Fruit fly (Drosophila melanogaster) whole organism, embryonic: Measurements from ENCODE around the gene NK7.1.
A peak's percentile ranks its signal among the peaks of the same experiment; 100 is the strongest.

Source experiments
- ATbp ChIP-seq: fragments of 200-800 bp; sonication (Bioruptor generic); optimal IDR thresholded peaks from 2 replicates; lab custom pipeline; 2017; ENCODE audit warnings: missing biosample characterization, mild to moderate bottlenecking, missing genetic modification characterization, missing genetic modification reagents
- Aef1 ChIP-seq: fragments of 200-800 bp; sonication (Bioruptor generic); IDR thresholded peaks from 3 replicates; pipeline ENCODE4 v1.3.6; 2022; ENCODE audit warnings: missing biosample characterization, missing genetic modification characterization
- Antp ChIP-seq: fragments of 200-800 bp; sonication (Bioruptor generic); optimal IDR thresholded peaks from 3 replicates; lab custom pipeline; 2016; ENCODE audit warnings: missing biosample characterization, missing genetic modification characterization
- Atf6 ChIP-seq: fragments of 200-800 bp; sonication (Bioruptor generic); IDR thresholded peaks from 2 replicates; pipeline ENCODE4 v1.3.6; 2022; ENCODE audit warnings: missing biosample characterization, missing genetic modification characterization
- CG14710 ChIP-seq: fragments of 200-800 bp; sonication (Bioruptor generic); optimal IDR thresholded peaks from 3 replicates; lab custom pipeline; 2019; ENCODE audit warnings: missing biosample characterization, mild to moderate bottlenecking, missing genetic modification characterization, moderate library complexity
- CG1603 ChIP-seq: fragments of 200-800 bp; sonication (Bioruptor generic); optimal IDR thresholded peaks from 2 replicates; lab custom pipeline; 2019; ENCODE audit warnings: missing biosample characterization, mild to moderate bottlenecking, missing genetic modification characterization, moderate library complexity
- CG17328 ChIP-seq: fragments of 200-800 bp; sonication (Bioruptor generic); IDR thresholded peaks from 2 replicates; pipeline ENCODE4 v1.3.6; 2022; ENCODE audit warnings: missing biosample characterization, missing genetic modification characterization
- CG17829 ChIP-seq: fragments of 200-800 bp; optimal IDR thresholded peaks from 2 replicates; lab custom pipeline; 2019; ENCODE audit warnings: missing biosample characterization, mild to moderate bottlenecking, missing genetic modification characterization, moderate library complexity
- CG2678 ChIP-seq: fragments of 200-800 bp; sonication (Bioruptor generic); optimal IDR thresholded peaks from 3 replicates; lab custom pipeline; 2019; ENCODE audit warnings: missing biosample characterization, mild to moderate bottlenecking, missing genetic modification characterization, moderate library complexity
- CG32767 ChIP-seq: fragments of 200-800 bp; sonication (Bioruptor generic); IDR thresholded peaks from 2 replicates; pipeline ENCODE4 v1.3.6; 2022; ENCODE audit warnings: missing biosample characterization, missing genetic modification characterization
- CG32772 ChIP-seq: fragments of 200-800 bp; sonication (Bioruptor generic); IDR thresholded peaks from 2 replicates; pipeline ENCODE4 v1.3.6; 2022; ENCODE audit warnings: missing biosample characterization, missing genetic modification characterization
- CG6689 ChIP-seq: fragments of 200-800 bp; sonication (Bioruptor generic); IDR thresholded peaks from 2 replicates; pipeline ENCODE4 v1.3.6; 2022; ENCODE audit warnings: missing biosample characterization, missing genetic modification characterization
- CG7839 ChIP-seq: fragments of 200-800 bp; sonication (Bioruptor generic); optimal IDR thresholded peaks from 3 replicates; lab custom pipeline; 2018; ENCODE audit warnings: missing biosample characterization, mild to moderate bottlenecking, missing genetic modification characterization, moderate library complexity
- CG8290 ChIP-seq, 3 experiments: fragments of 200-800 bp; sonication (Bioruptor generic); optimal IDR thresholded peaks; 2 replicates each; lab custom pipeline; 2016 to 2019; ENCODE audit warnings: missing biosample characterization in 3 of 3, missing genetic modification characterization in 3 of 3, mild to moderate bottlenecking in 2 of 3, moderate library complexity in 1 of 3
- CG8765 ChIP-seq: fragments of 200-800 bp; sonication (Bioruptor generic); IDR thresholded peaks from 2 replicates; pipeline ENCODE4 v1.3.6; 2022; ENCODE audit warnings: missing biosample characterization, missing genetic modification characterization
- CG9215 ChIP-seq: fragments of 200-800 bp; sonication (Bioruptor generic); IDR thresholded peaks from 2 replicates; pipeline ENCODE4 v1.3.6; 2022; ENCODE audit warnings: missing biosample characterization, missing genetic modification characterization
- Drgx ChIP-seq: fragments of 200-800 bp; sonication (Bioruptor generic); IDR thresholded peaks from 2 replicates; pipeline ENCODE4 v1.3.6; 2022; ENCODE audit warnings: missing biosample characterization, missing genetic modification characterization
- Ets65A ChIP-seq: fragments of 200-800 bp; sonication (Bioruptor generic); peaks from one replicate; lab custom pipeline; 2016; ENCODE audit warnings: missing biosample characterization, missing genetic modification characterization
- Fer3 ChIP-seq: fragments of 200-800 bp; sonication (Bioruptor generic); optimal IDR thresholded peaks from 2 replicates; lab custom pipeline; 2018; ENCODE audit warnings: missing biosample characterization, mild to moderate bottlenecking, missing genetic modification characterization, moderate library complexity
- Gug ChIP-seq: fragments of 200-800 bp; sonication (Bioruptor generic); IDR thresholded peaks from 4 replicates; pipeline ENCODE4 v1.3.6; 2022; ENCODE audit warnings: missing biosample characterization, missing genetic modification characterization
- Hsf ChIP-seq: fragments of 200-800 bp; sonication (Bioruptor generic); optimal IDR thresholded peaks from 3 replicates; lab custom pipeline; 2016; ENCODE audit warnings: missing biosample characterization, missing genetic modification characterization
- Med ChIP-seq: fragments of 200-800 bp; sonication (Bioruptor generic); peaks from one replicate; lab custom pipeline; 2016; ENCODE audit warnings: missing biosample characterization, missing genetic modification characterization, mild to moderate bottlenecking, inconsistent platforms, moderate library complexity
- Mrtf ChIP-seq: fragments of 200-800 bp; sonication (Bioruptor generic); IDR thresholded peaks from 3 replicates; pipeline ENCODE4 v1.3.6; 2022; ENCODE audit warnings: missing biosample characterization, missing genetic modification characterization
- Nf-YB ChIP-seq: fragments of 200-800 bp; sonication (Bioruptor generic); optimal IDR thresholded peaks from 3 replicates; lab custom pipeline; 2019; ENCODE audit warnings: missing biosample characterization, mild to moderate bottlenecking, missing genetic modification characterization, moderate library complexity
- Optix ChIP-seq: fragments of 200-800 bp; sonication (Bioruptor generic); IDR thresholded peaks from 3 replicates; pipeline ENCODE4 v1.3.6; 2022; ENCODE audit warnings: missing biosample characterization, missing genetic modification characterization
- Pdp1 ChIP-seq, 2 experiments: fragments of 200-800 bp; sonication (Bioruptor generic); optimal IDR thresholded peaks; 3 replicates each; lab custom pipeline; 2016; ENCODE audit warnings: missing biosample characterization in 2 of 2, missing genetic modification characterization in 2 of 2, mild to moderate bottlenecking in 1 of 2, moderate library complexity in 1 of 2
- Ssrp ChIP-seq: fragments of 200-800 bp; sonication (Bioruptor generic); optimal IDR thresholded peaks from 2 replicates; lab custom pipeline; 2018; ENCODE audit warnings: missing biosample characterization, mild to moderate bottlenecking, missing genetic modification characterization, moderate library complexity
- Xrp1 ChIP-seq: fragments of 200-800 bp; sonication (Bioruptor generic); IDR thresholded peaks from 2 replicates; pipeline ENCODE4 v1.3.6; 2022; ENCODE audit warnings: missing biosample characterization, missing genetic modification characterization
- ara ChIP-seq: fragments of 200-800 bp; sonication (Bioruptor generic); IDR thresholded peaks from 2 replicates; pipeline ENCODE4 v1.3.6; 2022; ENCODE audit warnings: missing biosample characterization, missing genetic modification characterization
- caup ChIP-seq: fragments of 200-800 bp; sonication (Bioruptor generic); optimal IDR thresholded peaks from 3 replicates; lab custom pipeline; 2017; ENCODE audit warnings: missing biosample characterization, mild to moderate bottlenecking, missing genetic modification characterization, moderate library complexity; ENCODE audit not compliant: severe bottlenecking
- disco-r ChIP-seq: fragments of 200-800 bp; sonication (Bioruptor generic); optimal IDR thresholded peaks from 2 replicates; lab custom pipeline; 2016; ENCODE audit warnings: missing biosample characterization, missing genetic modification characterization
- dmrt99B ChIP-seq: fragments of 200-800 bp; sonication (Bioruptor generic); optimal IDR thresholded peaks from 2 replicates; lab custom pipeline; 2018; ENCODE audit warnings: missing biosample characterization, mild to moderate bottlenecking, missing genetic modification characterization, moderate library complexity
- dysf ChIP-seq: fragments of 200-800 bp; sonication (Bioruptor generic); IDR thresholded peaks from 3 replicates; pipeline ENCODE4 v1.3.6; 2022; ENCODE audit warnings: missing biosample characterization, missing genetic modification characterization
- ind ChIP-seq: fragments of 200-800 bp; sonication (Bioruptor generic); optimal IDR thresholded peaks from 3 replicates; lab custom pipeline; 2016; ENCODE audit warnings: missing biosample characterization, missing genetic modification characterization
- ken ChIP-seq: fragments of 200-800 bp; sonication (Bioruptor generic); IDR thresholded peaks from 3 replicates; pipeline ENCODE4 v1.3.6; 2022; ENCODE audit warnings: missing biosample characterization, missing genetic modification characterization
- lab ChIP-seq: fragments of 200-800 bp; sonication (Bioruptor generic); optimal IDR thresholded peaks from 3 replicates; lab custom pipeline; 2017; ENCODE audit warnings: missing biosample characterization, missing genetic modification characterization, mild to moderate bottlenecking, moderate library complexity, missing genetic modification reagents
- nmo ChIP-seq: fragments of 200-800 bp; sonication (Bioruptor generic); optimal IDR thresholded peaks from 2 replicates; lab custom pipeline; 2018; ENCODE audit warnings: missing biosample characterization, mild to moderate bottlenecking, missing genetic modification characterization, moderate library complexity
- nom ChIP-seq: fragments of 200-800 bp; sonication (Bioruptor generic); optimal IDR thresholded peaks from 2 replicates; lab custom pipeline; 2017; ENCODE audit warnings: missing biosample characterization, missing genetic modification characterization, mild to moderate bottlenecking, moderate library complexity, missing genetic modification reagents
- org-1 ChIP-seq: fragments of 200-800 bp; sonication (Bioruptor generic); optimal IDR thresholded peaks from 2 replicates; lab custom pipeline; 2017; ENCODE audit warnings: missing biosample characterization, missing genetic modification characterization
- otp ChIP-seq: fragments of 200-800 bp; sonication (Bioruptor generic); IDR thresholded peaks from 3 replicates; pipeline ENCODE4, ENCODE4 v1.3.6; 2022; ENCODE audit warnings: missing biosample characterization, missing genetic modification characterization
- pb ChIP-seq: fragments of 200-800 bp; sonication (Bioruptor generic); optimal IDR thresholded peaks from 3 replicates; lab custom pipeline; 2016; ENCODE audit warnings: missing biosample characterization, missing genetic modification characterization
- peb ChIP-seq: fragments of 200-800 bp; sonication (Bioruptor generic); IDR thresholded peaks from 2 replicates; pipeline ENCODE4 v1.3.6; 2022; ENCODE audit warnings: missing biosample characterization, missing genetic modification characterization
- pnt ChIP-seq: fragments of 200-800 bp; sonication (Bioruptor generic); optimal IDR thresholded peaks from 3 replicates; lab custom pipeline; 2016; ENCODE audit warnings: missing biosample characterization, missing genetic modification characterization
- row ChIP-seq: fragments of 200-800 bp; sonication (Bioruptor generic); IDR thresholded peaks from 3 replicates; pipeline ENCODE4 v1.3.6; 2022; ENCODE audit warnings: missing biosample characterization, missing genetic modification characterization
- sisA ChIP-seq: fragments of 200-800 bp; sonication (Bioruptor generic); IDR thresholded peaks from 2 replicates; pipeline ENCODE4 v1.3.6; 2022; ENCODE audit warnings: missing biosample characterization, missing genetic modification characterization
- tgo ChIP-seq: fragments of 200-800 bp; sonication (Bioruptor generic); IDR thresholded peaks from 3 replicates; pipeline ENCODE4 v1.3.6; 2022; ENCODE audit warnings: missing biosample characterization, missing genetic modification characterization
- tio ChIP-seq: fragments of 200-800 bp; sonication (Bioruptor generic); optimal IDR thresholded peaks from 2 replicates; lab custom pipeline; 2017; ENCODE audit warnings: missing biosample characterization, missing genetic modification characterization, inconsistent platforms
- tx ChIP-seq: fragments of 200-800 bp; sonication (Bioruptor generic); optimal IDR thresholded peaks from 2 replicates; lab custom pipeline; 2016; ENCODE audit warnings: missing biosample characterization, missing genetic modification characterization
- unc-4 ChIP-seq: fragments of 200-800 bp; sonication (Bioruptor generic); IDR thresholded peaks from 2 replicates; pipeline ENCODE4 v1.3.6; 2022; ENCODE audit warnings: missing biosample characterization, missing genetic modification characterization; ENCODE audit not compliant: partially characterized antibody
- zfh2 ChIP-seq: fragments of 200-800 bp; sonication (Bioruptor generic); optimal IDR thresholded peaks from 2 replicates; lab custom pipeline; 2016; ENCODE audit warnings: missing biosample characterization, missing genetic modification characterization

The NK7.1 gene

DNA sequence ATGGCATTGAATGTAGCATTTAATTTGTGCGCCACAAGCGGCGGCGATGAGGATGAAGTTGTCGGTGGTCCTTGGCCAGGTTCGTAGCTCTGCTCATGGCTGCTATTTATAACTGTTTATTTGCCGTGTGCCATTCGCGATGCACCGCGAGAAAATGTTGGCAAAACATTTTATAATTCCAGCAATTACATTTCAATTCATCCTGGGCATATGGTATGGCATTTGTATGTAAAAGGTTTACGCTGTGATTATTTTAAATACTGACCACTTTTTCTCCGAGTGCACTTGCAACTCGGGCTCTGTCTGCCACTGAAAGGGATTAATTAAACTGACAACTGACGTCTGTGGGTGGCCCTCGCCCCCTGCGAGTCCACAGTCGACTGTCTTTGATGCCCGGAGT, 16.1 kb downstream of the NK7.1 start (continued):
- TF ChIP-seq CG1603 (tag; lab: Kevin White, UChicago) (peak; percentile 59), sisA (GFP tag; lab: Robert Waterston, UW) (peak; percentile 56), dysf (GFP tag; lab: Robert Waterston, UW) (0 out of 3 replicates have a peak, but pooled peaks have one; percentile 12), CG7839 (tag; lab: Kevin White, UChicago) (peak; percentile 31), unc-4 (GFP tag; lab: Robert Waterston, UW) (no peak), pnt (peak; percentile 29), CG6689 (GFP tag; lab: Robert Waterston, UW) (peak; percentile 58), peb (GFP tag; lab: Robert Waterston, UW) (no peak), Pdp1 (GFP tag; optimal IDR thresholded peaks at IDR 0.05; lab: Kevin White, UChicago) (peak; percentile 1 to 29), ken (GFP tag; lab: Robert Waterston, UW) (0 out of 3 replicates have a peak, but pooled peaks have one; percentile 42), Atf6 (GFP tag; lab: Robert Waterston, UW) (no peak), CG8290 (GFP tag; optimal IDR thresholded peaks at IDR 0.05; lab: Kevin White, UChicago) (no peak), CG8290 (tag; optimal IDR thresholded peaks at IDR 0.05; lab: Kevin White, UChicago) (peak in 1 of 2 experiments; percentile 66), Nf-YB (no peak), Ssrp (no peak), ind (peak; percentile 39), CG8765 (GFP tag; lab: Robert Waterston, UW) (no peak), CG32772 (peak; percentile 27; the same call in 1 of the 2 replicates), otp (peak; percentile 46; the same call in 1 of the 3 replicates), tio (GFP tag; lab: Kevin White, UChicago) (no peak), CG9215 (GFP tag; lab: Robert Waterston, UW) (no peak), caup (GFP tag; lab: Kevin White, UChicago) (peak; percentile 11), Ets65A (GFP tag; lab: Kevin White, UChicago) (peak; percentile 3), lab (peak; percentile 64), tgo (GFP tag; lab: Robert Waterston, UW) (peak; percentile 39; the same call in 2 of the 3 replicates), CG32767 (GFP tag; lab: Robert Waterston, UW) (peak; percentile 55; the same call in 1 of the 2 replicates), Gug (GFP tag; lab: Robert Waterston, UW) (peak; percentile 4; the same call in 1 of the 4 replicates), pb (peak; percentile 5), zfh2 (peak; percentile 5), Mrtf (GFP tag; lab: Robert Waterston, UW) (peak; percentile 47; the same call in 1 of the 3 replicates), row (GFP tag; lab: Robert Waterston, UW) (peak; percentile 55), Hsf (GFP tag; lab: Kevin White, UChicago) (no peak), org-1 (GFP tag; lab: Kevin White, UChicago) (peak; percentile 35), Drgx (GFP tag; lab: Robert Waterston, UW) (peak; percentile 54), CG2678 (peak; percentile 37), CG14710 (tag; lab: Kevin White, UChicago) (no peak), CG17328 (peak; percentile 35; the same call in 1 of the 2 replicates), Aef1 (peak; percentile 39; the same call in 2 of the 3 replicates), Fer3 (tag; lab: Kevin White, UChicago) (peak; percentile 19), Antp (peak; percentile 29), Med (GFP tag; lab: Kevin White, UChicago) (peak; percentile 91), CG17829 (tag; lab: Kevin White, UChicago) (no peak), ara (peak; percentile 29; the same call in 1 of the 2 replicates), Optix (GFP tag; lab: Robert Waterston, UW) (peak; percentile 64), nom (peak; percentile 2), nmo (GFP tag; lab: Kevin White, UChicago) (peak; percentile 14), ATbp (no peak), Xrp1 (GFP tag; lab: Robert Waterston, UW) (peak; percentile 57; the same call in 1 of the 2 replicates), disco-r (no peak), dmrt99B (tag; lab: Kevin White, UChicago) (peak; percentile 44), tx (GFP tag; lab: Kevin White, UChicago) (no peak)
